Fruit fly (Drosophila melanogaster) S2 (cell line): Measurements from ENCODE around the gene CG13272.

Experiments used
- CG8478 ChIP-seq: fragments of >200 bp; optimal IDR thresholded peaks from 2 replicates; lab custom pipeline; 2018
- CTCF ChIP-seq, 2 experiments: fragments of >200 bp; optimal IDR thresholded peaks; 2 replicates each; lab custom pipeline; 2018

CG13272 gene

DNA sequence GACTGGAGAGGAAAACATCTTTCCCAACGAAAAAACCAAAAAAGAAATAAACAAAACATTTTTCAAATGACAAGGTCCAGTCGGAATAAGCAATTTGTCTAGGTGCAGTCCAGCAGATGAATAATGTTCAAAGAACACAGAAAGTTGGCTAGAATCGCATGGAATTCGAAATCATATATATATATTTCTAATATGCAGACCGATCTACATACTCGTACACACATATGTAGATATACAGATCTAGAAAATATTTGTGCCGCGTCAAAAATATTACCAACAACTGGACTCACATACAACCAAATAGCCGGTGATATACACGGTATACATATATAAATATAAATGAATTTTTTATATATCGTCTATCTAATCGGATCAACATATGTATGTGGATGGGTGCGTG is 35.0 kb downstream of the CG13272 start:
- no peak for TF ChIP-seq CTCF (optimal IDR thresholded peaks at IDR 0.05; lab: Kevin White, UChicago)
- TF ChIP-seq CG8478 (lab: Kevin White, UChicago): no peak

DNA sequence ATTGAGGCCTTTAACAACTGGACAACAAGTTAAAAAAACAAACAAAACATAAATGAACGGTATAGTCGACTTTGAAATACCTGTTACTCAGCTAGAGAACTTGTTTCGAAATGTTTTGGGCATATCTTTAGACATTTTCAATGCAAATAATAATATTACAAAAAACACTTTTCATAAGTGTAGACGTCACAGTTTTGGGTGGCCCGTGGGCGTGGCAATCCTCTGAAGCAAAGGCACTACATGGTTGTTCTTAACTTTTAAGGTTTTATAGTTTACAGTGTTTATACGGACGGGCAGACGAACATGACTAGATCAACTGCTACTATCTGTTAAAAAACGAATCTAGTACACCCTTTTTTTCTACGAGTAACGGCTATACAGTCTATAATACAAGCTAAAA is 37.8 kb downstream of the CG13272 start:
- no peak for TF ChIP-seq CG8478 (lab: Kevin White, UChicago)

DNA sequence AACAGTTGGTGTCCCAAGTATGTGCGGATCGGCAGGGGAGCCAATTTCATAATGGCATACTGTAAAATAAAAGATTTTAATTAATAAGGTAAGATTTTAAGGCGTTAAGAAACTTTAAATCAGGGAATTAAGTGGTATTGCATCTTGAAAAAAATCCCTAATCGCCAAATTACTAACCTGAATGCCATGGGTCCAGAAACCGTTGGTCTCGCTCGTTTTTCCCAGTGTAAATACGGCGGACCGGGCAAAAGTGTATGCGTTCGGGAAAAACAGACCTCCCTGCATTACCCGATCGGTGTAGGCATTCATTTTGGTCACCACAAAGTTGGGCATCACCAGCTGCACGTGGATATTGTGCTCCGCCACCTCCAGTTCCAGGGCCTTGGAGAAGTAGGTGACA is 38.7 kb downstream of the CG13272 start:
- TF ChIP-seq CG8478 (lab: Kevin White, UChicago): no peak
- no peak for TF ChIP-seq CTCF (optimal IDR thresholded peaks at IDR 0.05; lab: Kevin White, UChicago)

DNA sequence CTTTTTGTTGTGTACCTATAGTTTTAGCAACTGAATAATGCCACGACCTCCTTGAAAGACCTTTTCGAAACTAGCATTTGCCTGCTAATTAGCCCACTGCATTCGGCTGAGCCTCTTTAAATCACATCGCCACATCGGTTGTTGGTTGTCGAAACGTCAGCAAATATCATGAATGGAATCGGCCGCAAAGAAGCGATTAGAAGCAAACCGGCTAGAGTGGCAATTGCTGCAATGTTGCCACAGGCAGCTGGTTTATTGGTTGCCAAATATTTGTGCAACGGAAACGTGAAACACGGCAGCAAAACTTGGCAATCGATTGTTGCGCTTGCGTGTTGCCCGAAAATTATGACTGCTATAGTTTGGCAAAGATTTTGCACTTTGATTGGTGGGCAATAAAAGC is 40.5 kb downstream of the CG13272 start:
- TF ChIP-seq CTCF (optimal IDR thresholded peaks at IDR 0.05; lab: Kevin White, UChicago) (no peak), CG8478 (lab: Kevin White, UChicago) (no peak)

DNA sequence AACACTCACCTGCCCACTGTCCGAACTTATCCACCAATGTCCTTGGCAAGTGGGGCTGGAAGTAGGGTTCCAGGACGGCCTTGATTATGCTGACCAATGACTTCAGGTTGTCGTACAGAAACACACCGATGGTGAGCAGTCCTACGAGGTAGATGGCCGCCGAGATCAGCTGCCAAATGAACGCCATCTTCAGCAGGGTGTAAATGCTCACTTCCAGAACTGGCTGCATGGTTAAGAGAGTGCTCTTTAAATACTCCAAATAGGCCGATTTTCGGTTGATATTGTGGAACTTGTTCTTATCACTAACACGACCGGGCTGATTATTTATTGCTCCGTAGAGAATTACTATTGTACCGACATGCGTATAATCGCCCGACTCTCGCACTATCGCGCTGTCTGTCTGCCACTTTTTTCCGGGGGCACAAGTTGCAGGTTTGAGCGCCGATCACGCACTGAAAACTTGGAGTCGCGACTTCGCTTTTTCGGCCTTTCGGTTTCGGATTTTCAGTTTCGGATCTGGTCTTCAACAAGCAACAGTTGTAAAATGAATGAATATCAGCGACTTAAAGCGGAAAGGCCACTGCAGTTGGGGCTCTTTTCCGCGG is 42.2 kb downstream of the CG13272 start:
- TF ChIP-seq CTCF (optimal IDR thresholded peaks at IDR 0.05; lab: Kevin White, UChicago) (no peak), CG8478 (lab: Kevin White, UChicago) (no peak)

DNA sequence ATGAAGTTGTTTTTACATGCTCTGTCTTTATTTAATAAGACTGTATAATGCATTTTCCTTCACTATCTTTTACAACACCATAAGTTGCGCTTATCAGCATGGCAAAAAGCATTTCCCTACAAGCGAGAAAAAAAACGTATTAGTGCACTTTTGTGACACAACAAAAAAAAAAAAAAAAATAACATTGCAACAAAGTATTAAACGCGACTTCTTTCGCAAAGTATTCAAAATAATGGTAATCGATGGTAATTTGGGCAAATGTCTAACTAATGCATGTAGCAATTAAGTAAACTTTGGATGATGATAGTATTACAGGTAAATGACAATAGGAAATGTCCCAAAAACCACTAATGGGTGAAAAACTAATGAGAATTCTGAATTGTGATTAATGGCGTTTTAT is 43.3 kb downstream of the CG13272 start:
- no peak for TF ChIP-seq CG8478 (lab: Kevin White, UChicago)
- TF ChIP-seq CTCF (optimal IDR thresholded peaks at IDR 0.05; lab: Kevin White, UChicago): no peak

DNA sequence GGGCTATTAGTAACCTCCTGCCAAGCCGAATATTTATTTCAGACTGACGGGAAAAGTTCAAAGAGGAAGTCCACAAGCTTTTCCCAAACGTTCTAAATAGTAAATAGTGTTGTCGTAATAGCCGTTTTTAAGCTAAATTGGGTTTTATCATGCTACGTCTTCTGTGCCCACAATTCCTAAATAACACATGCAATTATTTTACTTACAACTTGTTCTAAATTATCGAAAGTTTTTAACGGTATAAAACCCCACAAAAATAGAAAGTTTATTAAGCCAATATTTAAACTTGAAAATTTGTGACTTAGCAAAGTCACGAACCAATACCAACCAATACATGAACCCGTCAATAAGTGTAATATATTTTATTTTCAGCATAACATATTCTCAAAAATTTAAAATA is 44.0 kb downstream of the CG13272 start, which contains the start of gene CG13284:
Gene CG13284 (minus strand): TSS at position 47 of the 400 bp plus-strand sequence.
- TF ChIP-seq CTCF (optimal IDR thresholded peaks at IDR 0.05; lab: Kevin White, UChicago) (no peak), CG8478 (lab: Kevin White, UChicago) (no peak)

DNA sequence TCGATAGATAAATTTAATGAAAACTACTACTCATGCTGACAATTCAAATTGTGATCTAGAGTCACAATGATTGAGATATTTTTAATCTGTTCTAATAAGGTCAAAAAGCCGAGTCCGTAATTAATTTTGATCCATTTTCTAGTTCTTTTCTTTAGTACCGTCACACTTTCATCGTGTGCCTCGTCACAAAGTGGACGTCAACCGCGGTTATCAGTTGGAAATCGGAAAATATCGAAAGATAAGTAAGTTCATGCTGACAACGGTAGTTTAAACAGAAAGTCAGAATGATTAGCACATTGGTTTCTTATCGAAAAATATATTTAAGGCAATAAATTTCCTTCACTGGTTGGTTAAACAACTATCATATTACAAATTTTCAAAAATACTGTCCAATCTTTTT is 45.8 kb downstream of the CG13272 start:
- no peak for TF ChIP-seq CG8478 (lab: Kevin White, UChicago)
- TF ChIP-seq CTCF (optimal IDR thresholded peaks at IDR 0.05; lab: Kevin White, UChicago): no peak

DNA sequence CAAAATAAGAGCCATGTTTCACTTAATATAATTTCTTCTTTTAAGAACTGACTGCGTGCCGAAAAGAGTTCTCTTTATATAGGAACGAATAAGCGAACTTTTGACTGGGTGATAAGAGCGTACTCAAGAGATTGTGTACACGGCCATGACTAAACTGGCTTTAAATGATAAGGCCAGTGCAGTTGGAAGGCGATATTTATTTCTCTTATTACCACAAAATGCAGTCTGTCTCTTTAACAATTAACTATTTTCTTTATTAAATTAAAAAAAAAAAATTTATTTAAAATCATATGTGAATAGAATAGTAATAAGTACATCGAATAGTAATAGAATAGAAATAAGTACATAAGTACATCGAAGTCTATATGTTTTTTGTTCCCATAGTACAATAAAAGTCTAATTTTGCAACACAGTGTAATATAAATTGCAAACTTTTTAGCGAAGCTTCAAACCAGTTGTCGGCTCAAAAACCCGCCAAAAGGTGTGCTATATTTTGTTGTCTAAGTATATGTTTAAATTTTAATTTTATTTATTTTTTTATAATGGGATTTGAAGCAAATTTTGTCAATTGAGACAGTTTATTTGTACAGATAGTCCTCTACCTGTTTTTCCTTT is 47.7 kb downstream of the CG13272 start, which contains the start of gene CG31810:
Gene CG31810 (minus strand): TSS at position 51 of the 615 bp plus-strand sequence.
- TF ChIP-seq CTCF (optimal IDR thresholded peaks at IDR 0.05; lab: Kevin White, UChicago) (no peak), CG8478 (lab: Kevin White, UChicago) (no peak)

DNA sequence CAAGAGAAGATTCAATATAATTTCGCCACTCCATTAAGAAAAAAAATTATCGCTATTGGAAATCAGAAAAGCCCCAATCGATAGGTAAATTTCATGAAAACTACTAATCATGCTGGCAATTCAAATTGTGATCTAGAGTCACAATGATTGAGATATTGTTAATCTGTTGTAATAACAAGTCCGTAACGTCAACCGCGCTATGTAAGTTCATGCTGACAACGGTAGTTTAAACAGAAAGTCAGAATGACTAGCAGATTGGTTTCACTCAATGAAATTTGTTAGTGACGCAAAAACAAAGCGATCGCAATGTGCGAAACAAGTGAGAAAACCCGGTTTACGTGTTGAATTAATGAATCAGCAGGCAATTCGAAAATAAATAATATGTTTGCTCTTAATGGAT is 52.4 kb downstream of the CG13272 start:
- TF ChIP-seq CG8478 (lab: Kevin White, UChicago): no peak
- no peak for TF ChIP-seq CTCF (optimal IDR thresholded peaks at IDR 0.05; lab: Kevin White, UChicago)

DNA sequence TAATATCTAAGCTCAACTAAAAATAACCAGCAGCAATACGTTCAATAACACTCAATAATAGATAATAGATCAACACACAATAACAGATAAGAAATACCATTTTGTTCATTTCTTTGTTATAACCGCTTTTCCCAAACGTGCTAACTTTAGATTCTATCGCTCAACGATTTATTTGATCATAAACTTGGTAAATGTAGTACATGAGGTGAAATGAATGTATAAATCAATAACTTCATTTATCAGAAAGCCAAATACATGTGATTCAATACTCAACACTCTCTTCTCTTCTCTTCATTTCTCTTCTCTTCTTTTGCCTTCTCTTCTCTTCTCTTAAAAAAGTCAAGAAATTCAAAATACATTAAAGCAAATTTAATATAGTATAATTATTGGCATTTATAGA is 53.0 kb downstream of the CG13272 start:
- TF ChIP-seq CTCF (optimal IDR thresholded peaks at IDR 0.05; lab: Kevin White, UChicago): no peak
- TF ChIP-seq CG8478 (lab: Kevin White, UChicago): no peak

DNA sequence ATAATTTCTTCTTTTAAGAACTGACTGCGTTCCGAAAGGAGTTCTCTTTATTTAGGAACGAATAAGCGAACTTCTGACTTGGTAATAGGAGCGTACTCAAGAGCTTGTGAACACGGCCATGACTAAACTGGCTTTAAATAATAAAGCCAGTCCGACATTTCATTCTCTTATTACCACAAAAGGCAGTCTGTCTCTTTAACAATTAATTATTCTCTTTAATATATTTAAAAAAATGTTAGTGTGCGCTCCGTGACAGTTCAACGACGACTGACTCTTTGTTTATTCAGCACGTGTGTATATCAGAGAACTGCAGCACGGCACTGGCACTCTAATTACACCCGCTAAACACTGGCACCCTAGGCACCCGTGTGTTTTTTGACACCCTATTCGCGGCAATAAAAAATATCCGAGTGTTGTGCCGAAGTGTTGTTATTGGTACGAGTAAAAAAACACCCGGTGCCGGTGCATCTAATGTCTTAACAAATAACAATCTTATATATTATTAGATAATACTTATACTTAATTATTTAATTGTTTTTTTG is 53.9 kb downstream of the CG13272 start, which contains the start of gene CG31809:
Gene CG31809 (minus strand): TSS at position 249 of the 542 bp plus-strand sequence.
- no peak for TF ChIP-seq CTCF (optimal IDR thresholded peaks at IDR 0.05; lab: Kevin White, UChicago)
- no peak for TF ChIP-seq CG8478 (lab: Kevin White, UChicago)

DNA sequence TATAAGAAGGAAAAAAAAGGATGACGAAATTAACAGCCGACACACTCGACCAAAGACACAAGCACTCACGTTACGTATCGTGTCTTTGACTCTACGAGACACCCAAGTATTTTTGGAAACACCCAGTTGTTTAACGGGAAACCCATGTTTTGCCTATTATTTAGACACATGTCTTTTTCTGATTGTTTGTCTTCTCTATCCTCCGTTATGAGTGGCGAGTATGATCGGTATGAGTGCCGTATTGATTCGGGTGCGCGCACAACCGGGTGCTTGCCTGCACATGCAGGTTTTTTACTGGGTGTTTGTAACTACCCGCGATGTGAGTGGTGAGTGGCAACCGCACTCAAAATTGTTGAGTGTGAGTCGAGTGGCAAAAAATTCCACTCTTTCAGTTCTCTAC is 54.4 kb downstream of the CG13272 start:
- no peak for TF ChIP-seq CG8478 (lab: Kevin White, UChicago)
- no peak for TF ChIP-seq CTCF (optimal IDR thresholded peaks at IDR 0.05; lab: Kevin White, UChicago)

DNA sequence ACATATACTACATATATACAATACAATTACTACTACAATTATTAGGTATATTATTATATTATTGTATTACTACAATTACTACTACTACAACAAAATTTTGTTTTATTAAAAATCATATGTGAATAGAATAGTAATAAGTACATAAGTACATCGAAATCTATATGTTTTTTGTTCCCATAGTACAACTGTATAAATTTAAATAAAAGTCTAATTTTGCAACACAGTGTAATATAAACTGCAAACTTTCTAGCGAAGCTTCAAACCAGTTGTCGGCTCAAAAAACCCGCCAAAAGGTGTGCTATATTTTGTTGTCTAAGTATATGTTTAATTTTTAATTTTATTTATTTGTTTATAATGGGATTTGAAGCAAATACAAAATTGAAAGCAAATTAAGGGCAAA is 54.9 kb downstream of the CG13272 start:
- no peak for TF ChIP-seq CTCF (optimal IDR thresholded peaks at IDR 0.05; lab: Kevin White, UChicago)
- no peak for TF ChIP-seq CG8478 (lab: Kevin White, UChicago)

DNA sequence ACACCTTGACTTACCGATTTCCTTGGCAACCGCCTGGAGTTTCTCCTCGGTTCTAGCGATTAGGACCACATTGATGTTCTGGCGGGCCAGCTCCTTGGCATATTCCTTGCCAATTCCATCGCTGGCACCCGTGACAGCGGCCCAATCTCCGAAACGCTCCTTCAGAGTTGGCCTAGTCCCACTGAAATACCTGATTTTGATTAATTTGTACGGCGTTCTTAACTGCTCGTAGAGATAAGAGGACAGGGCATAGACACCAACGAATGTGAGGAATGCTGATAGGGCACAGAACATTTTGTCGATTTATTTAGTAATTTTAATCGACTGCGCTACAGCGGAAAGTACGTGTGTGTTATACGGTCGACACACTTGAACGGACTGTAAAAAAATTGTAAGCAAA is 56.4 kb downstream of the CG13272 start, which contains the start of gene CG6012:
Gene CG6012 (minus strand): TSS at position 364 of the 400 bp plus-strand sequence.
- TF ChIP-seq CG8478 (lab: Kevin White, UChicago) (no peak), CTCF (optimal IDR thresholded peaks at IDR 0.05; lab: Kevin White, UChicago) (no peak)
